Fruit fly (Drosophila melanogaster) Kc167 (cell line): ENCODE results near the gene FoxP.

ENCODE experiments used
- Myc ChIP-seq: fragments of >200 bp; optimal IDR thresholded peaks from 2 replicates; lab custom pipeline; 2017; ENCODE audit warnings: missing external identifiers
- Sin3A ChIP-seq: fragments of >200 bp; optimal IDR thresholded peaks from 2 replicates; lab custom pipeline; 2018; ENCODE audit warnings: missing external identifiers
- h ChIP-seq: fragments of >200 bp; optimal IDR thresholded peaks from 3 replicates; lab custom pipeline; 2018; ENCODE audit warnings: missing external identifiers
- insv ChIP-seq: fragments of >200 bp; optimal IDR thresholded peaks from 3 replicates; lab custom pipeline; 2018; ENCODE audit warnings: missing external identifiers
- psq ChIP-seq: fragments of >200 bp; optimal IDR thresholded peaks from 2 replicates; lab custom pipeline; 2017; ENCODE audit warnings: missing external identifiers
- ttk ChIP-seq: sonication (Bioruptor generic); optimal IDR thresholded peaks from 2 replicates; lab custom pipeline; 2017; ENCODE audit warnings: missing external identifiers

The FoxP gene

DNA sequence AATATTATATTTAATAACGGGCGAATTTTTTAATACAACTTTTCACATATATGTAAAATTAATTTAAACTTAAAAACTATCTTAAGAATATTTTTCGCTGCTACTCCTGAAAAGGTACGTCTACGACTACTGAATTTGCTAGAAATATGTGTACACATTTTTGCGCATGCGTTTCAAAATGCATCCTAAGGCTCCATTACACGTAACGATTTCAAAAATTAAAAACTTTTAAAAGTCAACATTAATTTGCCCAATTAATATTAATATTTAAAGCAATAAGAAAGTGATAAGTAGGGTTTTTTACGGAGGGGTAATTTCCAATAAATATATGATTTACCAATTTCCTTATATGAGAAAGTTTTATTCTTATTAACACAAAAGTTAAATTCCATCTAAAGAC is at the start of gene FoxP:
Gene FoxP (minus strand): TSS at position 89 of the 400 bp plus-strand sequence.
- TF ChIP-seq ttk (lab: Kevin White, UChicago) (no peak), h (lab: Kevin White, UChicago) (no peak), insv (no peak), Sin3A (no peak), Myc (lab: Kevin White, UChicago) (no peak), psq (no peak)

DNA sequence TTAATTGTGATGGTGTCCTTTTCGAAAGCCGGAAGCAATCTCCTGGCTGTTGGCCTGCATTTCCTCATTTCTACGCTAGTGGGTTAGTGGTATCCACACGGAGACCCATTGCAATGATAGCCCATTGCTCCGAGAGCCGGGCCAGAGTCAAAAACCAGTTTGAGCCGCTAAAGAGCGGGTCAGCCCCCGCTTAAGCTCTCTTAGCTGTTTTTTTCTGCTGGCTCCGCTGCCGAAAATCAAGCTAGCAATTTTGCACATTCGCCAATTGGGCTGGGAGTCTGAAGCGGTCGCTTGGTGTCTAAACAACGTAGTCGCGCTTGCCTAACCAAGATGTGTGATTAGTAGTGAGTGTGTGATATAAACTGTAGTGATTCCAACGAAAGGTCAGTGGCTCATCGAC is 49.1 kb upstream of the FoxP start, which contains the start of gene CG12947:
Gene CG12947 (plus strand): TSS at position 301 of the 400 bp plus-strand sequence.
- TF ChIP-seq insv (no peak), ttk (lab: Kevin White, UChicago) (no peak), Sin3A (no peak), psq (no peak), h (lab: Kevin White, UChicago) (no peak), Myc (lab: Kevin White, UChicago) (no peak)

DNA sequence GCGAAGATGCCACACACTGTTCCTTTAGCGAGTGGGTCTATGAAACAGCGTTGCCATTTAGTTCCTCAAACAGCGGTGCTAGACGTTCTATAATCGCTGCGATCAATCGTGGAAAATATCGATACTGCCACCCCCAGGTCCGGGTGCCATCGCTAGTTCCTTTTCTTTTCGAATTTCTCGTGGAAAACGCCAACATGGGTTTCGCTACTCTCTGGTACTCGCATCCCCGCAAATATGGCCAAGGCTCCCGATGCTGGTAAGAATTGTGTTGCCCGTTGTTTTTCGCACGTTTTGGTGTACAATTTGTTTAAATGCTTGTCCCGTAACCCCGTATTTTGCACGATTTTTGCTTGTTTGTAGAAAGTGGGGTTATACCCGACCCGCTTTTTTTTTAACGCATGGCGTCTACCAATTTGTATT is 47.3 kb upstream of the FoxP start, which contains the start of gene RpS29:
Gene RpS29 (plus strand): TSS at position 102 of the 420 bp plus-strand sequence.
- no peak for TF ChIP-seq psq
- TF ChIP-seq ttk (lab: Kevin White, UChicago): no peak

DNA sequence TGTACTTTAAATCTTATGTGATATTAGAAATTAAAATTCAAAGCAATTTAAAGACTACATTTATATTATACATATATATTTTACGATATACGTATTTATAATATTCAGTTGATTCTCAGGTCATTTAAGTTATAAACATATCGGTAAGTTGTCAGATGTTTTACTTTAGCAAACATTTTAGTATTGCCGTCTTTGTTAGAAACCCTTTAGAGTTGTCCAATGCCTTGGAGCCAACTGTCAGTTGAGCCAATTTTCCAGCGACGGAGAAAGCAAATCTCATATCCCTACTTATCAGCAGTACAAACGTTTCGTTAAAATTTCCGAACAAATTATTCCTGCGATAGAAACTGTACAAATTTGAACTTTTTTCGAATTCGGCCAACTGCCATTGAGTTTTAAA is 44.1 kb upstream of the FoxP start, which contains the start of gene topi:
Gene topi (plus strand): TSS at position 301 of the 400 bp plus-strand sequence.
- no peak for TF ChIP-seq Sin3A
- TF ChIP-seq insv: no peak
- TF ChIP-seq h (lab: Kevin White, UChicago): no peak
- TF ChIP-seq psq: no peak
- TF ChIP-seq ttk (lab: Kevin White, UChicago): no peak
- TF ChIP-seq Myc (lab: Kevin White, UChicago): no peak

DNA sequence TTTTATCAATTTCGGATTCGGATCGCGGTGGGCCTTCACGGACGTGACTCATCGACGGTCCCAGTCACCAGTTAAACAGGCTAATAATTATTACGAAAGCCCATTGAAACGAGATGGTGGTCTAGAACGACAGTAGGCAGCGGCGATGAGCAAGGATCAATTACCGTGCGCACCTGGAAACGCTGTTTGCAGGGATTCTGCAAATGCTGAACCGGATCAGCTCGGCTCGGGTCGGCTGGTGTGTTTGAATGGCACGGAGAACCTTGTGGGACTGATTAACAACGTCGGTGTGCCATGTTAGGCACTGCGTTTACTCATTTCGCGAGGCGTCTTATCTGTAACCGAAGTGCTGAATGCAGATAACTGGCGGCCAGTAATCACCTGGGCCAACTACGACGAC is 43.5 kb upstream of the FoxP start, which contains the start of gene Whamy:
Gene Whamy (minus strand): TSS at position 273 of the 400 bp plus-strand sequence.
- no peak for TF ChIP-seq h (lab: Kevin White, UChicago)
- TF ChIP-seq Myc (lab: Kevin White, UChicago): no peak
- TF ChIP-seq psq: no peak
- no peak for TF ChIP-seq Sin3A
- TF ChIP-seq ttk (lab: Kevin White, UChicago): no peak
- no peak for TF ChIP-seq insv

DNA sequence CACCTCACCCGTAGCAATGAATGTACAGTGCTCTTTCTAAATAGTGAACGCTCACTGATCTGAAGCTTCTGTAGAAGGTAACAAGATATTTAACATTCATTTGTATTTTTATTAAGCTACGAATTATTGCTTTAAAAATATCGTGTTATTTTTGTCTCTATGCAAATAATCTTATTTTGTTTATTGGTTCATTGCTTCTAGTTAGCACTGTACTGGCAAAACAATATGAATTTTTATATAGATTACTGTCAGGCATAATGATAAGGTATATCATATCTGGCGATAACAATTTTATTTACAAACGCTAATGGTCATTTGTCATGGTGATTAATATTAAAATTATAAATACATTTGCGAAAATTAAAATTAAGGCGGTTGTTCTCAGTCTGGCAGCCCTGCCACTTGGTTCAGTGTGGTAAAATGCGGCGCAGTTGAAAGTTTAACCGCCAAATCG is 40.9 kb upstream of the FoxP start, which contains the start of gene CG9471:
Gene CG9471 (minus strand): TSS at position 24 of the 454 bp plus-strand sequence.
- TF ChIP-seq psq (no peak), insv (no peak), Myc (lab: Kevin White, UChicago) (no peak), ttk (lab: Kevin White, UChicago) (no peak), h (lab: Kevin White, UChicago) (no peak), Sin3A (no peak)

DNA sequence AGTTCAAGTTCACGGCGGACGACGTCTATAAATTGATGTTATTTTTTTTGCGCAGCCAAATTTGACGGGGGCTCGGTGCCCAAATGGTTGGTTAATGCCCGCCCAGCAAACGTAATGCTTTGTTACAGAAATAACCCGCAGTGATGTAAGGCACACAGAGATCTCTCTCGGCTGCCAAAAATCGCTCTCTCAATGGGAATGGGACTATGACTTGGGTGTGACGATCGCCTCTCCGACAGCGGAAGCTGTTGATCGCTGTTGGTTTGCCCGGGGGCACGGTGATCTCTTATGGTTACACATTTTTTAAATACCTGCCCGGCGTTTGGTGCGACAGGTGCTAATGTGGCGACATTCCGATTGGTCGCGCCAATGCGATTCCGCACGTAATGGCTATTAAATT is 39.5 kb upstream of the FoxP start:
- TF ChIP-seq Sin3A: no peak
- no peak for TF ChIP-seq h (lab: Kevin White, UChicago)
- no peak for TF ChIP-seq Myc (lab: Kevin White, UChicago)
- TF ChIP-seq insv: no peak
- no peak for TF ChIP-seq psq
- no peak for TF ChIP-seq ttk (lab: Kevin White, UChicago)

DNA sequence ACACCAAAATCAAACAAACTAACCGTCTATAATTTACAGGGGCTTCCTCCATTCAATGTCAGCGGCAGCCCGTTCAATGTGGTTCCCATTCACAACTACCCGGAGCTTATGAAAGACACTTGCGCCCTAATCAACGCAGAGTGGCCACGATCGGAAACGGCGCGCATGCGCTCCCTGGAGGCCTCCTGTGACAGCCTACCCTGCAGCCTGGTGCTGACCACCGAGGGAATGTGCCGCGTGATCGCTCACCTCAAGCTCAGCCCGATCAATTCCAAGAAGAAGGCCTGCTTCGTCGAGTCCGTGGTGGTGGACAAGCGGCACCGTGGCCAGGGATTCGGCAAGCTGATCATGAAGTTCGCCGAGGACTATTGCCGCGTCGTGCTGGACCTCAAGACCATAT is 38.2 kb upstream of the FoxP start, which contains the start of gene MED6:
Gene MED6 (minus strand): TSS at position 101 of the 400 bp plus-strand sequence.
- TF ChIP-seq psq (no peak), Myc (lab: Kevin White, UChicago) (no peak), h (lab: Kevin White, UChicago) (no peak), insv (no peak), Sin3A (no peak), ttk (lab: Kevin White, UChicago) (no peak)

DNA sequence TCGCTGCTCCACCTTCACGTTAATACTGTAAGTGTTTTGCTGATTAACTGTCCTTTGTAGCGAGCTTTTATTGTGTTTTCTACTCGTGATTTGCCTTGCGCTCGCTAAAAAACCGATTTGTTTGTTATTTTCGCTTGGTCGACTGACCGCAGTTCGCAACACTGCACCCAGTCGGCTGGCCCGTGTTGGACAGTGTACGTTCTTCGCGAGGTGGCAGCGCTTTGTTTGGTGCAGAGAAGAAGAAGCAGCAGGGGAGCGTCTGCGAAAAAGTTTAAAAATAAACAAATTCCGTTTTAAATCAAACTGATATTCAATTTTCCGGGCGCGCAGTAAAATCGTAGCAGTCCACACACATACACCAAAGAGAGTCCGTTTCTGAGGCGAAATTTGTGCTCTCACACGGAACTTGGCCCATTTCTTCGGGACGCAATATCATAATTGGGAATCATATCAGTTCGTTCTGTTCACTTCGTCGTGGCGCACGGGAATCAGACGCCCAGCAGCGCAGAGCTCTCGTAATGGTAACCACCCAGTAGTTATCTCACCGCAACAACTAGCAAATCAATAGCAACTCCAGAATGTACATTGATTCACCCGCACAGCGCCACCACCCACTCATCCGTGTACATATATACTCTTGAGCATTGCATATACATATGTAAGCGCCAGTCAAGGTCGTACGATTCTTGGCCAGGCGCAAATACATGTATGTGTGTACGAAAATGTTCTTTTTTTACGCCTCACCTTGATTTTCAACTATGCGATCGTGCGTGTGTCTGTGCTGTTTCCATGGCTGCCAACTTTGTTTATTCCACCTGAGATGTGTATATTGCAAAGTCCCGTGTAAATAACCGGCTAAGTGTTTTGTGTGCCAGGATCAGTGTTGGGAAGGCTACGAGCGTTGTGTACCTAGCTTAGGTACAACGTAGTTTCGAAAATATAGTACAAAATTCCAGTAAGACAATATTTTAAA is 37.2 kb upstream of the FoxP start, which contains the start of gene Naa80:
Gene Naa80 (plus strand): TSS at position 215 of the 973 bp plus-strand sequence.
- no peak for TF ChIP-seq h (lab: Kevin White, UChicago)
- TF ChIP-seq psq: no peak
- no peak for TF ChIP-seq Myc (lab: Kevin White, UChicago)
- no peak for TF ChIP-seq insv
- TF ChIP-seq Sin3A: no peak
- no peak for TF ChIP-seq ttk (lab: Kevin White, UChicago)

DNA sequence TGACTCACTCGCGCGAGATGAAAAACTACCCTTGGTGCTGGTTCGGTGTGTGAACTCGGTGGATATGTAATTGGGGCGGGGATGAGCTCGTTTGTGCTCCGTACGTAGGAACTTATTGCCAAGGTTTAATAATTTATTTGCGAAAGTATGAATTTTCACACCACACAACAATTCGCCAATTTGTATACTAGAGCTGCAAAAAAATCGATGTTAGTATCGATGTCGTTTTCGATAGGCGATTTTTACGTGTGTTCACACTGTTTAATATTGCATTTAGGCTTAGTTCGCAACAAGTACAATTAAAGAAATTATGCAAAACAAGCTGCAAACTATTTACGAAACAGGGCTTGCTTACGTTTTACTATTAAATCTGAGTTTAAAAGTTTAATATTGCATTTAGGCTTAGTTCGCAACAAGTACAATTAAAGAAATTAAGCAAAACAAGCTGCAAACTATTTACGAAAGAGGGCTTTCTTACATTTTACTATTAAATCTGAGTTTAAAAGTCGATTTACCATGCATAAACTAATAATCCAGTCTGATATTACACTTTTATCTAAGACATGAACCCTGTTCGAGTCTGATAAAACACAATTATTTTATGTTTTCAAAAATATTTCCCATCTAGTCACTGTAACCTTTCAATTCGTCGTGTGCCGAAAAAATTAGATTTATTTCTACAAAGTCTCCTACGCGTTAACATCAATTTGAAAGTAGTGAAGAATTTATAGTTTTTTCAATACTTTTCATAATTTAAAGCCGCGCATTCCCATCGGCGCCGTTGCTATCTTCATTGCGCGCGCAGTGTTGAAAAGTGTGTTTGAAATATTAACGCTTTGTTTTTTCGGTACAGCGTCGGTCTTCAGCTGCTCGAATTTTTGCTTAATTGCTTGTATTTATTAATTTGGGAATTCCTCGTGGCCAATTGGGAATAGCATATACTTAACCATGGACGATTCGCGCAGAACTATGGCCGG is 32.6 kb upstream of the FoxP start, which contains the start of the genes Snap24 and CG8478:
Gene Snap24 (minus strand): TSS at position 196 of the 977 bp plus-strand sequence.
Gene CG8478 (plus strand): TSS at position 696 of the 977 bp plus-strand sequence.
- TF ChIP-seq insv: no peak
- no peak for TF ChIP-seq h (lab: Kevin White, UChicago)

DNA sequence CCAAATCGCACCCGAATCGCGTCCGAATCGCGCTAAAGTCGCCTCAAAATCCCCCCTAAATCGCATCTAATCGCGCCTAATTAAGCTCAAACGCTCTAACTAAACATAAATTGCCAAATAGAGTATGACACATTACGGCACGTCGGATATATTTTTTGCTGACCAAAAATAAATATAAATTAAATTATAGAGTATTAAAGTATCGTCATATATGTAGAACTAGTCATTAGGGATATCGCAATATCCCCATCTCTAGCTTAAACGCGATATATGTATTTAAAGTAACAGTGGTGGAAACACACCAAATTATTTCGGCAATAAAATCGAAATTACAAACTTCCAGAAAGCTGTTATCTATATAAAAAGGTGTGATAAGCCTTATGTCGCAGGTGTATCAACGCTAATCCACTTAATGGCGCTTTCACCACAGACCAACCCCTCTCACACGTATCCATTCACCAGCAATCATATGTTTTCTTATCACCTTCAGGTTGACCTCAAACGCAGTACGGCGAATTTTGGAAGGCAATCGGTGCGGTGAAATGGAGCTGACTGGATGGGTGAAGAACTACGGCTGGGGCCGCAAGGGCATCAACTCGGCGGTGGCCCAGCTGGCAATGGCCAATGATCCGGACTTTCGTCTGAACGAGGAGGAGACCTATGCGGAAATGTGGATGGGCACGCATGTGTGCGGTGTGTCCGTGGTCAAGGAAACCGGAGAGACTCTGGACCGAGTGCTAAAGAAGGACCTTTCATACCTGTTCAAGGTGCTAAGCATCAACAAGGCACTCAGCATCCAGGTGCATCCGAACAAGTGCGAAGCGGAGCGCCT is 28.9 kb upstream of the FoxP start, which contains the start of gene Mpi:
Gene Mpi (plus strand): TSS at position 263 of the 832 bp plus-strand sequence.
- TF ChIP-seq insv (no peak), Myc (lab: Kevin White, UChicago) (no peak), psq (no peak), Sin3A (no peak), ttk (lab: Kevin White, UChicago) (no peak), h (lab: Kevin White, UChicago) (no peak)
